Worm (Caenorhabditis elegans) whole organism, L3 larva: Measurements from ENCODE around the gene ipp-5.

Experiments used
- ZK546.5 ChIP-seq: sonication (generic microtip); optimal IDR thresholded peaks from 2 replicates; lab custom pipeline; 2017; ENCODE audit warnings: missing biosample characterization, missing genetic modification characterization
- aly-2 ChIP-seq: fragments of 150-350 bp; optimal IDR thresholded peaks from 2 replicates; lab custom pipeline; 2014; ENCODE audit warnings: missing biosample characterization, missing genetic modification characterization
- elt-2 ChIP-seq: sonication (generic microtip); optimal IDR thresholded peaks from 2 replicates; lab custom pipeline; 2016; ENCODE audit warnings: missing genetic modification reagents, mild to moderate bottlenecking, missing genetic modification characterization, missing compliant biosample characterization
- fkh-10 ChIP-seq: sonication (generic microtip); optimal IDR thresholded peaks from 2 replicates; lab custom pipeline; 2017; ENCODE audit warnings: missing biosample characterization, missing genetic modification reagents, missing genetic modification characterization
- jun-1 ChIP-seq: fragments of 150-350 bp; optimal IDR thresholded peaks from 2 replicates; lab custom pipeline; 2014; ENCODE audit warnings: missing biosample characterization, missing genetic modification reagents, missing genetic modification characterization
- mml-1 ChIP-seq: fragments of 150-350 bp; sonication (generic microtip); optimal IDR thresholded peaks from 3 replicates; lab custom pipeline; 2014; ENCODE audit warnings: missing biosample characterization, missing genetic modification characterization
- pha-4 ChIP-seq: fragments of 150-350 bp; optimal IDR thresholded peaks from 2 replicates; lab custom pipeline; 2014; ENCODE audit warnings: missing biosample characterization, missing genetic modification reagents, missing genetic modification characterization
- pqm-1 ChIP-seq: fragments of 150-350 bp; optimal IDR thresholded peaks from 2 replicates; lab custom pipeline; 2017; ENCODE audit warnings: missing biosample characterization, missing genetic modification characterization, inconsistent platforms
- skn-1 ChIP-seq: fragments of 150-350 bp; optimal IDR thresholded peaks from 2 replicates; lab custom pipeline; 2014; ENCODE audit warnings: missing biosample characterization, missing genetic modification characterization
- unc-62 ChIP-seq: fragments of 150-350 bp; sonication (generic microtip); optimal IDR thresholded peaks from 4 replicates; lab custom pipeline; 2014; ENCODE audit warnings: missing biosample characterization, missing genetic modification reagents, missing genetic modification characterization
- ztf-4 ChIP-seq: fragments of 150-350 bp; optimal IDR thresholded peaks from 2 replicates; lab custom pipeline; 2014; ENCODE audit warnings: missing biosample characterization, missing genetic modification characterization

ce11 chrX:5987910-5988309, 43.4 kb upstream of the ipp-5 start:
- no peak for TF ChIP-seq elt-2 (tag; lab: Kevin White, UChicago)
- no peak for TF ChIP-seq skn-1 (tag; lab: Kevin White, UChicago)
- TF ChIP-seq fkh-10 (GFP tag; lab: Kevin White, UChicago) = no peak
- no peak for TF ChIP-seq ZK546.5
- no peak for TF ChIP-seq aly-2 (tag; lab: Kevin White, UChicago)
- TF ChIP-seq pha-4 = no peak
- TF ChIP-seq jun-1 (tag; lab: Kevin White, UChicago) = no peak
- TF ChIP-seq mml-1 (tag; lab: Kevin White, UChicago) = no peak
- no peak for TF ChIP-seq ztf-4 (tag; lab: Kevin White, UChicago)
- no peak for TF ChIP-seq unc-62 (GFP tag; lab: Kevin White, UChicago)
- no peak for TF ChIP-seq pqm-1 (tag; lab: Kevin White, UChicago)
